Worm (Caenorhabditis elegans) whole organism, young adult: Measurements from ENCODE around the gene T08E11.1.

ENCODE experiments used
- F52B5.7 ChIP-seq: sonication (generic microtip); optimal IDR thresholded peaks from 2 replicates; lab custom pipeline; 2016; ENCODE audit warnings: mild to moderate bottlenecking, missing genetic modification characterization, missing compliant biosample characterization
- K12H6.12 ChIP-seq: fragments of 200-800 bp; sonication (Bioruptor generic); optimal IDR thresholded peaks from 2 replicates; lab custom pipeline; 2018; ENCODE audit warnings: mild to moderate bottlenecking, missing genetic modification characterization, missing compliant biosample characterization
- pha-4 ChIP-seq: fragments of 150-350 bp; sonication (generic microtip); optimal IDR thresholded peaks from 2 replicates; lab custom pipeline; 2014; ENCODE audit warnings: missing biosample characterization, missing genetic modification reagents, missing genetic modification characterization
- repo-1 ChIP-seq: sonication (generic microtip); optimal IDR thresholded peaks from 2 replicates; lab custom pipeline; 2017; ENCODE audit warnings: mild to moderate bottlenecking, missing genetic modification characterization, missing compliant biosample characterization
- sdz-38 ChIP-seq: sonication (generic microtip); optimal IDR thresholded peaks from 2 replicates; lab custom pipeline; 2016; ENCODE audit warnings: missing genotype, missing genetic modification characterization, missing compliant biosample characterization
- ztf-25 ChIP-seq: fragments of 200-800 bp; sonication (Bioruptor generic); IDR thresholded peaks from 2 replicates; pipeline ENCODE4 v1.3.6; 2022; ENCODE audit warnings: missing genetic modification reagents, missing genetic modification characterization, missing compliant biosample characterization

DNA sequence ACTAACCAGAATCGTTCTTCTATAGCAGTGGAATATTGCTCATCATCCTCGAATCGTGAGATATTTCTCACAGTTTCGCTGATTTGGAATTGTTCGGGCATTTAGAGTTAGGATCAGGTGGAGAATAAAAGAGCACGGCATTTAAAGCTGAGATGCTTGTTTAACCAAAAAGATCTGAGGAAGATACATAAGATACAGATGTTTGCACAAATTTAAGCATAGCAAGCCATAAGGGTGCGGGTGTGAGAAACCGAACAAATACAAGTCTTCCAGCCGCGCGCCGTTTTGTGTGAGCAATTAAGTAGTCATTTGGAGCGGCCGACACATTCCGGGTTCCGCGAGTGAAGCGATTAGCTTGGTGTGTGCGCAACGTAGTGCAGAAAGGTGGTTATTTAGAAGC lies 50.1 kb downstream of the T08E11.1 start, which contains the start of gene math-7:
- TF ChIP-seq sdz-38 (tag; lab: Kevin White, UChicago) (no peak), ztf-25 (GFP tag; lab: Robert Waterston, UW) (no peak), repo-1 (no peak), F52B5.7 (tag; lab: Kevin White, UChicago) (no peak), pha-4 (tag; lab: Kevin White, UChicago) (no peak), K12H6.12 (tag; lab: Kevin White, UChicago) (no peak)
